1 fruit fly cellular context compared by ENCODE assay signal in genomic region chrX:1380350-1381060, dm6.
TF ChIP-seq lines count a peak whose summit lies in the region.

Gene CG3719 (minus strand): TSS chrX:1380480.
Gene CG32813 (plus strand): TSS chrX:1380914.

TF ChIP-seq in whole organism, embryonic, 481 proteins besides CTCF, POLR2A, EP300 and RAD21 (continued from another document and continues in another):
- TF ChIP-seq tna (GFP tag; IDR thresholded peaks at IDR 0.05; lab: Robert Waterston, UW; ENCODE audit: partially characterized antibody): 0 out of 2 replicates have a peak, but pooled peaks have one; percentile 7
- peak; percentile 19 for TF ChIP-seq sd (tag; optimal IDR thresholded peaks at IDR 0.05; lab: Kevin White, UChicago)
- peak; percentile 89 for TF ChIP-seq sens (GFP tag; lab: Kevin White, UChicago)
- TF ChIP-seq onecut (GFP tag; IDR thresholded peaks at IDR 0.05; lab: Robert Waterston, UW): peak; percentile 11; the same call in 1 of the 2 replicates
- no peak for TF ChIP-seq CG8765 (GFP tag; IDR thresholded peaks at IDR 0.05; lab: Robert Waterston, UW)
- TF ChIP-seq CG3281 (GFP tag; optimal IDR thresholded peaks at IDR 0.05; lab: Kevin White, UChicago): peak; percentile 16
- no peak for TF ChIP-seq Hr78 (GFP tag; optimal IDR thresholded peaks at IDR 0.05; lab: Kevin White, UChicago)
- TF ChIP-seq Awh (GFP tag; IDR thresholded peaks at IDR 0.05; lab: Robert Waterston, UW): no peak
- TF ChIP-seq H2.0 (GFP tag; IDR thresholded peaks at IDR 0.05; lab: Robert Waterston, UW): no peak
- TF ChIP-seq Jarid2 (GFP tag; optimal IDR thresholded peaks at IDR 0.05; lab: Kevin White, UChicago): no peak
- TF ChIP-seq pho (GFP tag; optimal IDR thresholded peaks at IDR 0.05; lab: Kevin White, UChicago): peak; percentile 63
- TF ChIP-seq CG15514 (GFP tag; optimal IDR thresholded peaks at IDR 0.05; lab: Kevin White, UChicago): peak; percentile 97
- TF ChIP-seq klu (GFP tag; IDR thresholded peaks at IDR 0.05; lab: Robert Waterston, UW): no peak
- no peak for TF ChIP-seq CG11093 (GFP tag; IDR thresholded peaks at IDR 0.05; lab: Robert Waterston, UW)
- TF ChIP-seq tio (GFP tag; optimal IDR thresholded peaks at IDR 0.05; lab: Kevin White, UChicago): no peak
- no peak for TF ChIP-seq Dfd (GFP tag; optimal IDR thresholded peaks at IDR 0.05; lab: Kevin White, UChicago)
- TF ChIP-seq CG6791 (GFP tag; IDR thresholded peaks at IDR 0.05; lab: Robert Waterston, UW; ENCODE audit: partially characterized antibody): no peak
- TF ChIP-seq CG32772 (GFP tag; IDR thresholded peaks at IDR 0.05; lab: Robert Waterston, UW): no peak
- TF ChIP-seq corto (GFP tag; optimal IDR thresholded peaks at IDR 0.05; lab: Kevin White, UChicago): no peak
- TF ChIP-seq Asciz (GFP tag; optimal IDR thresholded peaks at IDR 0.05; lab: Kevin White, UChicago): no peak
- no peak for TF ChIP-seq repo (GFP tag; optimal IDR thresholded peaks at IDR 0.05; lab: Kevin White, UChicago)
- peak; percentile 10 for TF ChIP-seq CG1647 (GFP tag; optimal IDR thresholded peaks at IDR 0.05; lab: Kevin White, UChicago)
- TF ChIP-seq Fer2 (tag; optimal IDR thresholded peaks at IDR 0.05; lab: Kevin White, UChicago): no peak
- no peak for TF ChIP-seq abd-A (tag; optimal IDR thresholded peaks at IDR 0.05; lab: Kevin White, UChicago)
- TF ChIP-seq CG7928 (GFP tag; optimal IDR thresholded peaks at IDR 0.05; lab: Kevin White, UChicago): peak; percentile 12
- TF ChIP-seq CG12744 (GFP tag; optimal IDR thresholded peaks at IDR 0.05; lab: Kevin White, UChicago): no peak
- TF ChIP-seq scrt (GFP tag; optimal IDR thresholded peaks at IDR 0.05; lab: Kevin White, UChicago): peak; percentile 89
- no peak for TF ChIP-seq Stat92E (GFP tag; optimal IDR thresholded peaks at IDR 0.05; lab: Kevin White, UChicago)
- TF ChIP-seq Hmr (GFP tag; optimal IDR thresholded peaks at IDR 0.05; lab: Kevin White, UChicago): peak; percentile 58
- no peak for TF ChIP-seq Dll (GFP tag; IDR thresholded peaks at IDR 0.05; lab: Robert Waterston, UW; ENCODE audit: partially characterized antibody)
- TF ChIP-seq CG11456 (GFP tag; IDR thresholded peaks at IDR 0.05; lab: Robert Waterston, UW): peak; percentile 58; the same call in 1 of the 3 replicates
- no peak for TF ChIP-seq gce (GFP tag; IDR thresholded peaks at IDR 0.05; lab: Robert Waterston, UW)
- TF ChIP-seq CG2678 (tag; optimal IDR thresholded peaks at IDR 0.05; lab: Kevin White, UChicago): no peak
- no peak for TF ChIP-seq CG17912 (GFP tag; optimal IDR thresholded peaks at IDR 0.05; lab: Kevin White, UChicago)
- no peak for TF ChIP-seq exex (tag; optimal IDR thresholded peaks at IDR 0.05; lab: Kevin White, UChicago)
- no peak for TF ChIP-seq crc (GFP tag; optimal IDR thresholded peaks at IDR 0.05; lab: Kevin White, UChicago)
- TF ChIP-seq HLH4C (GFP tag; IDR thresholded peaks at IDR 0.05; lab: Robert Waterston, UW; ENCODE audit: partially characterized antibody): no peak
- TF ChIP-seq CG16815 (GFP tag; optimal IDR thresholded peaks at IDR 0.05; lab: Kevin White, UChicago): no peak
- TF ChIP-seq CG15479 (GFP tag; optimal IDR thresholded peaks at IDR 0.05; lab: Kevin White, UChicago): no peak
- TF ChIP-seq ind (GFP tag; optimal IDR thresholded peaks at IDR 0.05; lab: Kevin White, UChicago): peak; percentile 49
- TF ChIP-seq CG11723 (GFP tag; optimal IDR thresholded peaks at IDR 0.05; lab: Kevin White, UChicago): no peak
- peak; percentile 68 for TF ChIP-seq HmgZ (tag; optimal IDR thresholded peaks at IDR 0.05; lab: Kevin White, UChicago)
- peak; percentile 1 for TF ChIP-seq slou (GFP tag; optimal IDR thresholded peaks at IDR 0.05; lab: Kevin White, UChicago)
- TF ChIP-seq CG10147 (GFP tag; optimal IDR thresholded peaks at IDR 0.05; lab: Kevin White, UChicago): no peak
- TF ChIP-seq ap (GFP tag; IDR thresholded peaks at IDR 0.05; lab: Robert Waterston, UW): no peak
- peak; percentile 8 for TF ChIP-seq CG16863 (GFP tag; optimal IDR thresholded peaks at IDR 0.05; lab: Kevin White, UChicago)
- TF ChIP-seq row (GFP tag; IDR thresholded peaks at IDR 0.05; lab: Robert Waterston, UW): peak; percentile 53
- no peak for TF ChIP-seq Nf-YB (GFP tag; optimal IDR thresholded peaks at IDR 0.05; lab: Kevin White, UChicago)
- 0 out of 3 replicates have a peak, but pooled peaks have one; percentile 10 for TF ChIP-seq CG6175 (GFP tag; IDR thresholded peaks at IDR 0.05; lab: Robert Waterston, UW)
- TF ChIP-seq Elba2 (GFP tag; optimal IDR thresholded peaks at IDR 0.05; lab: Kevin White, UChicago): peak; percentile 77
- peak; percentile 29; the same call in 1 of the 2 replicates for TF ChIP-seq inv (GFP tag; IDR thresholded peaks at IDR 0.05; lab: Robert Waterston, UW; ENCODE audit: partially characterized antibody)
- no peak for TF ChIP-seq CG6254 (GFP tag; optimal IDR thresholded peaks at IDR 0.05; lab: Kevin White, UChicago)
- no peak for TF ChIP-seq MTF-1 (GFP tag; optimal IDR thresholded peaks at IDR 0.05; lab: Kevin White, UChicago; ENCODE audit: borderline replicate concordance)
- TF ChIP-seq usp (GFP tag; optimal IDR thresholded peaks at IDR 0.05; lab: Kevin White, UChicago): no peak
- peak; percentile 1 for TF ChIP-seq CG9797 (GFP tag; optimal IDR thresholded peaks at IDR 0.05; lab: Kevin White, UChicago)
- TF ChIP-seq grau (tag; optimal IDR thresholded peaks at IDR 0.05; lab: Kevin White, UChicago): peak; percentile 18
- peak; percentile 49 for TF ChIP-seq Ets97D (GFP tag; optimal IDR thresholded peaks at IDR 0.05; lab: Kevin White, UChicago)
- no peak for TF ChIP-seq CG13287 (GFP tag; IDR thresholded peaks at IDR 0.05; lab: Robert Waterston, UW; ENCODE audit: partially characterized antibody)
- no peak for TF ChIP-seq bab2 (GFP tag; optimal IDR thresholded peaks at IDR 0.05; lab: Kevin White, UChicago)
- peak; percentile 65 for TF ChIP-seq NFAT (GFP tag; IDR thresholded peaks at IDR 0.05; lab: Robert Waterston, UW)
- no peak for TF ChIP-seq CG12769 (tag; optimal IDR thresholded peaks at IDR 0.05; lab: Kevin White, UChicago)
- peak; percentile 95 for TF ChIP-seq Ets65A (GFP tag; lab: Kevin White, UChicago)
- no peak for TF ChIP-seq CG31388 (GFP tag; optimal IDR thresholded peaks at IDR 0.05; lab: Kevin White, UChicago)
- TF ChIP-seq dpn (GFP tag; optimal IDR thresholded peaks at IDR 0.05; lab: Kevin White, UChicago): peak; percentile 23 to 44
- TF ChIP-seq prd (optimal IDR thresholded peaks at IDR 0.05; lab: Kevin White, UChicago): no peak
- TF ChIP-seq prd (GFP tag; IDR thresholded peaks at IDR 0.05; lab: Robert Waterston, UW): no peak
- TF ChIP-seq ara (GFP tag; IDR thresholded peaks at IDR 0.05; lab: Robert Waterston, UW): no peak
- no peak for TF ChIP-seq CG1602 (GFP tag; optimal IDR thresholded peaks at IDR 0.05; lab: Kevin White, UChicago)
- peak; percentile 39 for TF ChIP-seq trem (tag; optimal IDR thresholded peaks at IDR 0.05; lab: Kevin White, UChicago)
- TF ChIP-seq peb (GFP tag; IDR thresholded peaks at IDR 0.05; lab: Robert Waterston, UW): no peak
- peak; percentile 10 for TF ChIP-seq mirr (GFP tag; optimal IDR thresholded peaks at IDR 0.05; lab: Kevin White, UChicago)
- TF ChIP-seq Six4 (GFP tag; optimal IDR thresholded peaks at IDR 0.05; lab: Kevin White, UChicago): no peak
- TF ChIP-seq psq (GFP tag; optimal IDR thresholded peaks at IDR 0.05; lab: Kevin White, UChicago): no peak
- TF ChIP-seq CG5245 (GFP tag; optimal IDR thresholded peaks at IDR 0.05; lab: Kevin White, UChicago): peak; percentile 26
- TF ChIP-seq CG17186 (GFP tag; optimal IDR thresholded peaks at IDR 0.05; lab: Kevin White, UChicago): peak; percentile 77
- no peak for TF ChIP-seq D19B (GFP tag; optimal IDR thresholded peaks at IDR 0.05; lab: Kevin White, UChicago)
- TF ChIP-seq CG15696 (tag; optimal IDR thresholded peaks at IDR 0.05; lab: Kevin White, UChicago): peak; percentile 4
- TF ChIP-seq toy (GFP tag; IDR thresholded peaks at IDR 0.05; lab: Robert Waterston, UW): no peak
- TF ChIP-seq p53 (GFP tag; optimal IDR thresholded peaks at IDR 0.05; lab: Kevin White, UChicago): no peak
- peak; percentile 54 for TF ChIP-seq mam (GFP tag; optimal IDR thresholded peaks at IDR 0.05; lab: Kevin White, UChicago)
- peak; percentile 60 for TF ChIP-seq CG10543 (GFP tag; optimal IDR thresholded peaks at IDR 0.05; lab: Kevin White, UChicago)
- no peak for TF ChIP-seq Blimp-1 (GFP tag; optimal IDR thresholded peaks at IDR 0.05; lab: Kevin White, UChicago)
- 0 out of 3 replicates have a peak, but pooled peaks have one; percentile 28 for TF ChIP-seq CG16813 (GFP tag; IDR thresholded peaks at IDR 0.05; lab: Robert Waterston, UW; ENCODE audit: partially characterized antibody)
- no peak for TF ChIP-seq fd102C (GFP tag; optimal IDR thresholded peaks at IDR 0.05; lab: Kevin White, UChicago)
- no peak for TF ChIP-seq CG11504 (tag; optimal IDR thresholded peaks at IDR 0.05; lab: Kevin White, UChicago)
- TF ChIP-seq CG9932 (GFP tag; IDR thresholded peaks at IDR 0.05; lab: Robert Waterston, UW): peak; percentile 57
- TF ChIP-seq B-H1 (GFP tag; IDR thresholded peaks at IDR 0.05; lab: Robert Waterston, UW): no peak
- TF ChIP-seq CG1603 (tag; optimal IDR thresholded peaks at IDR 0.05; lab: Kevin White, UChicago): peak; percentile 72
- TF ChIP-seq CG8281 (tag; optimal IDR thresholded peaks at IDR 0.05; lab: Kevin White, UChicago): no peak
- peak; percentile 36 for TF ChIP-seq BEAF-32 (GFP tag; optimal IDR thresholded peaks at IDR 0.05; lab: Kevin White, UChicago)
- no peak for TF ChIP-seq CG11247 (GFP tag; IDR thresholded peaks at IDR 0.05; lab: Robert Waterston, UW)
- no peak for TF ChIP-seq CG18011 (GFP tag; optimal IDR thresholded peaks at IDR 0.05; lab: Kevin White, UChicago)
- no peak for TF ChIP-seq ab (GFP tag; optimal IDR thresholded peaks at IDR 0.05; lab: Kevin White, UChicago)
- TF ChIP-seq CG18476 (GFP tag; optimal IDR thresholded peaks at IDR 0.05; lab: Kevin White, UChicago): no peak
- peak; percentile 5 for TF ChIP-seq Max (GFP tag; optimal IDR thresholded peaks at IDR 0.05; lab: Kevin White, UChicago)
- TF ChIP-seq CHES-1-like (GFP tag; optimal IDR thresholded peaks at IDR 0.05; lab: Kevin White, UChicago): peak; percentile 32
- no peak for TF ChIP-seq bbx (GFP tag; IDR thresholded peaks at IDR 0.05; lab: Robert Waterston, UW; ENCODE audit: partially characterized antibody)
- no peak for TF ChIP-seq bsh (GFP tag; optimal IDR thresholded peaks at IDR 0.05; lab: Kevin White, UChicago)
- no peak for TF ChIP-seq odd (GFP tag; optimal IDR thresholded peaks at IDR 0.05; lab: Kevin White, UChicago)
- TF ChIP-seq CG18619 (GFP tag; optimal IDR thresholded peaks at IDR 0.05; lab: Kevin White, UChicago): no peak
- TF ChIP-seq cas (GFP tag; IDR thresholded peaks at IDR 0.05; lab: Robert Waterston, UW): no peak
- TF ChIP-seq nerfin-1 (tag; optimal IDR thresholded peaks at IDR 0.05; lab: Kevin White, UChicago): no peak
- TF ChIP-seq CG8388 (GFP tag; optimal IDR thresholded peaks at IDR 0.05; lab: Kevin White, UChicago): no peak
- peak; percentile 31; the same call in 1 of the 2 replicates for TF ChIP-seq Xrp1 (GFP tag; IDR thresholded peaks at IDR 0.05; lab: Robert Waterston, UW)
- no peak for TF ChIP-seq trh (GFP tag; optimal IDR thresholded peaks at IDR 0.05; lab: Kevin White, UChicago)
- TF ChIP-seq CG2199 (GFP tag; IDR thresholded peaks at IDR 0.05; lab: Robert Waterston, UW): no peak
- TF ChIP-seq HLH3B (GFP tag; IDR thresholded peaks at IDR 0.05; lab: Robert Waterston, UW): no peak
- TF ChIP-seq CG8089 (GFP tag; optimal IDR thresholded peaks at IDR 0.05; lab: Kevin White, UChicago): no peak
- TF ChIP-seq CG3847 (GFP tag; IDR thresholded peaks at IDR 0.05; lab: Robert Waterston, UW): peak; percentile 53
- peak; percentile 30; the same call in 1 of the 3 replicates for TF ChIP-seq CG17361 (GFP tag; IDR thresholded peaks at IDR 0.05; lab: Robert Waterston, UW)
- no peak for TF ChIP-seq CG15269 (tag; optimal IDR thresholded peaks at IDR 0.05; lab: Kevin White, UChicago)
- TF ChIP-seq E2f1 (GFP tag; IDR thresholded peaks at IDR 0.05; lab: Robert Waterston, UW): 0 out of 2 replicates have a peak, but pooled peaks have one; percentile 8
- TF ChIP-seq CG13894 (tag; optimal IDR thresholded peaks at IDR 0.05; lab: Kevin White, UChicago): no peak
- TF ChIP-seq cwo (GFP tag; optimal IDR thresholded peaks at IDR 0.05; lab: Kevin White, UChicago): no peak
- TF ChIP-seq Mes4 (GFP tag; optimal IDR thresholded peaks at IDR 0.05; lab: Kevin White, UChicago): no peak
- no peak for TF ChIP-seq CG12104 (GFP tag; optimal IDR thresholded peaks at IDR 0.05; lab: Kevin White, UChicago)
- peak; percentile 35 for TF ChIP-seq CG30403 (GFP tag; optimal IDR thresholded peaks at IDR 0.05; lab: Kevin White, UChicago)
- TF ChIP-seq Ada2b (GFP tag; IDR thresholded peaks at IDR 0.05; lab: Robert Waterston, UW): no peak
- TF ChIP-seq sqz (GFP tag; optimal IDR thresholded peaks at IDR 0.05; lab: Kevin White, UChicago): no peak
- peak; percentile 92 for TF ChIP-seq CG10267 (tag; optimal IDR thresholded peaks at IDR 0.05; lab: Kevin White, UChicago)
- peak; percentile 14 for TF ChIP-seq CG30020 (tag; optimal IDR thresholded peaks at IDR 0.05; lab: Kevin White, UChicago)
- no peak for TF ChIP-seq Hr51 (GFP tag; optimal IDR thresholded peaks at IDR 0.05; lab: Kevin White, UChicago)
- TF ChIP-seq NC2β (GFP tag; optimal IDR thresholded peaks at IDR 0.05; lab: Kevin White, UChicago): no peak
- TF ChIP-seq pum (GFP tag; optimal IDR thresholded peaks at IDR 0.05; lab: Kevin White, UChicago): no peak
- TF ChIP-seq MESR4 (GFP tag; optimal IDR thresholded peaks at IDR 0.05; lab: Kevin White, UChicago): no peak
- TF ChIP-seq run (tag; optimal IDR thresholded peaks at IDR 0.05; lab: Kevin White, UChicago): no peak
- TF ChIP-seq CG11695 (GFP tag; IDR thresholded peaks at IDR 0.05; lab: Robert Waterston, UW): no peak
- no peak for TF ChIP-seq PHDP (tag; optimal IDR thresholded peaks at IDR 0.05; lab: Kevin White, UChicago)
- no peak for TF ChIP-seq pb (GFP tag; optimal IDR thresholded peaks at IDR 0.05; lab: Kevin White, UChicago)
- no peak for TF ChIP-seq zen2 (GFP tag; IDR thresholded peaks at IDR 0.05; lab: Robert Waterston, UW; ENCODE audit: partially characterized antibody)
- TF ChIP-seq Eip74EF (GFP tag; optimal IDR thresholded peaks at IDR 0.05; lab: Kevin White, UChicago): no peak
- no peak for TF ChIP-seq tap (tag; optimal IDR thresholded peaks at IDR 0.05; lab: Kevin White, UChicago)
- peak; percentile 31; the same call in 1 of the 2 replicates for TF ChIP-seq Bgb (GFP tag; IDR thresholded peaks at IDR 0.05; lab: Robert Waterston, UW; ENCODE audit: partially characterized antibody)
- TF ChIP-seq CG3838 (GFP tag; optimal IDR thresholded peaks at IDR 0.05; lab: Kevin White, UChicago): peak; percentile 67
- TF ChIP-seq otp (GFP tag; IDR thresholded peaks at IDR 0.05; lab: Robert Waterston, UW): no peak
